Worm (Caenorhabditis elegans) whole organism, midembryonic: Measurements from ENCODE around the gene znf-474.
A peak's percentile ranks its signal among the peaks of the same experiment; 100 is the strongest.

ENCODE experiments used
- T22C8.4 ChIP-seq: fragments of 200-800 bp; sonication (Bioruptor generic); IDR thresholded peaks from 2 replicates; pipeline ENCODE4 v1.3.6; 2022; ENCODE audit warnings: missing genetic modification characterization, missing compliant biosample characterization
- cog-1 ChIP-seq: sonication (generic microtip); optimal IDR thresholded peaks from 2 replicates; lab custom pipeline; 2016; ENCODE audit warnings: missing genetic modification characterization, missing compliant biosample characterization
- flt-1 ChIP-seq: fragments of 200-800 bp; sonication (Bioruptor generic); IDR thresholded peaks from 2 replicates; pipeline ENCODE4 v1.3.6; 2022; ENCODE audit warnings: missing genetic modification characterization, missing compliant biosample characterization
- klf-2 ChIP-seq: fragments of 200-800 bp; sonication (Bioruptor generic); conservative IDR thresholded peaks from 2 replicates; pipeline ENCODE4 v1.3.6; 2022; ENCODE audit warnings: missing genetic modification reagents, missing genetic modification characterization, missing compliant biosample characterization
- med-1 ChIP-seq: sonication (generic microtip); optimal IDR thresholded peaks from 2 replicates; lab custom pipeline; 2017; ENCODE audit warnings: missing genetic modification characterization, mild to moderate bottlenecking, missing compliant biosample characterization, antibody characterized with exemption, missing genetic modification reagents; ENCODE audit not compliant: insufficient read depth
- ref-1 ChIP-seq: fragments of 200-800 bp; sonication (Bioruptor generic); conservative IDR thresholded peaks from 2 replicates; pipeline ENCODE4 v1.3.6; 2022; ENCODE audit warnings: missing genetic modification reagents, missing genetic modification characterization, missing compliant biosample characterization
- tab-1 ChIP-seq: fragments of 200-800 bp; sonication (Bioruptor generic); IDR thresholded peaks from 2 replicates; pipeline ENCODE4 v1.3.6; 2022; ENCODE audit warnings: missing genetic modification characterization, missing compliant biosample characterization
- ztf-23 ChIP-seq: fragments of 200-800 bp; sonication (Bioruptor generic); IDR thresholded peaks from 2 replicates; pipeline ENCODE4 v1.3.6; 2022; ENCODE audit warnings: missing genetic modification reagents, missing genetic modification characterization, missing compliant biosample characterization
- ztf-29 ChIP-seq: fragments of 200-800 bp; sonication (Bioruptor generic); IDR thresholded peaks from 2 replicates; pipeline ENCODE4 v1.3.6; 2022; ENCODE audit warnings: missing genetic modification reagents, missing genetic modification characterization, missing compliant biosample characterization

The znf-474 gene

ce11 chrX:12179817-12180384 lies 30.2 kb downstream of the znf-474 start:
- TF ChIP-seq flt-1 (GFP tag; lab: Robert Waterston, UW) (no peak), tab-1 (0 out of 2 replicates have a peak, but pooled peaks have one; percentile 66), cog-1 (tag; lab: Kevin White, UChicago) (no peak)

- no peak for TF ChIP-seq cog-1 (tag; lab: Kevin White, UChicago)
- no peak for TF ChIP-seq ref-1 (GFP tag; lab: Robert Waterston, UW)
- TF ChIP-seq ztf-29, result no peak
- TF ChIP-seq ztf-23 (GFP tag; lab: Robert Waterston, UW), result no peak
- TF ChIP-seq tab-1, result no peak
- no peak for TF ChIP-seq T22C8.4
- TF ChIP-seq flt-1 (GFP tag; lab: Robert Waterston, UW), result no peak
- TF ChIP-seq med-1, result no peak
- TF ChIP-seq klf-2, result no peak
These were observed 31.0 kb downstream of the znf-474 start for ce11 chrX:12180681-12181080.

ce11 chrX:12181606-12182005 lies 31.9 kb downstream of the znf-474 start:
- TF ChIP-seq med-1 (no peak), ztf-23 (GFP tag; lab: Robert Waterston, UW) (no peak), T22C8.4 (no peak), klf-2 (no peak), tab-1 (no peak), ref-1 (GFP tag; lab: Robert Waterston, UW) (no peak), ztf-29 (no peak), cog-1 (tag; lab: Kevin White, UChicago) (no peak), flt-1 (GFP tag; lab: Robert Waterston, UW) (no peak)

- no peak for TF ChIP-seq klf-2
- peak; percentile 51 for TF ChIP-seq cog-1 (tag; lab: Kevin White, UChicago)
- TF ChIP-seq flt-1 (GFP tag; lab: Robert Waterston, UW), result 0 out of 2 replicates have a peak, but pooled peaks have one; percentile 19
These were observed 33.2 kb downstream of the znf-474 start for ce11 chrX:12182684-12183477.

- TF ChIP-seq cog-1 (tag; lab: Kevin White, UChicago) (no peak), tab-1 (no peak), ztf-29 (no peak)
These were observed 34.7 kb downstream of the znf-474 start for ce11 chrX:12184393-12184792.

ce11 chrX:12185847-12186559 lies 36.3 kb downstream of the znf-474 start:
- no peak for TF ChIP-seq ztf-23 (GFP tag; lab: Robert Waterston, UW)
- no peak for TF ChIP-seq T22C8.4
- no peak for TF ChIP-seq cog-1 (tag; lab: Kevin White, UChicago)
- TF ChIP-seq klf-2, result no peak
- no peak for TF ChIP-seq ztf-29
- TF ChIP-seq tab-1, result no peak
- TF ChIP-seq med-1, result no peak
- TF ChIP-seq flt-1 (GFP tag; lab: Robert Waterston, UW), result no peak
- no peak for TF ChIP-seq ref-1 (GFP tag; lab: Robert Waterston, UW)

- TF ChIP-seq flt-1 (GFP tag; lab: Robert Waterston, UW) (no peak), T22C8.4 (no peak), ztf-29 (no peak), ref-1 (GFP tag; lab: Robert Waterston, UW) (no peak)
These were observed 36.9 kb downstream of the znf-474 start for ce11 chrX:12186592-12186991.

ce11 chrX:12188280-12189071 lies 38.8 kb downstream of the znf-474 start:
- TF ChIP-seq med-1 (no peak), tab-1 (no peak), T22C8.4 (no peak), klf-2 (no peak)

ce11 chrX:12197367-12197766 lies 47.6 kb downstream of the znf-474 start:
- TF ChIP-seq med-1 (no peak), tab-1 (no peak), ref-1 (GFP tag; lab: Robert Waterston, UW) (no peak), ztf-29 (no peak), klf-2 (no peak)

ce11 chrX:12198298-12198697 lies 48.6 kb downstream of the znf-474 start:
- TF ChIP-seq tab-1, result no peak
- TF ChIP-seq ref-1 (GFP tag; lab: Robert Waterston, UW), result no peak
- no peak for TF ChIP-seq ztf-23 (GFP tag; lab: Robert Waterston, UW)
- TF ChIP-seq med-1, result no peak
- TF ChIP-seq T22C8.4, result no peak
- TF ChIP-seq ztf-29, result no peak
- TF ChIP-seq cog-1 (tag; lab: Kevin White, UChicago), result no peak
- TF ChIP-seq flt-1 (GFP tag; lab: Robert Waterston, UW), result no peak
- no peak for TF ChIP-seq klf-2
